Fruit fly (Drosophila melanogaster): ENCODE measurements around the gene CG6999.

Gene CG6999

dm6 chrX:9071308-9071707 lies 16.9 kb upstream of the CG6999 start, which contains the start of gene CG10970:
CG10970 (minus strand) TSS chrX:9071408.
- TF ChIP-seq EcR (GFP tag; optimal IDR thresholded peaks at IDR 0.05): no peak
- TF ChIP-seq fd96Ca (GFP tag; IDR thresholded peaks at IDR 0.05): no peak
- no peak for TF ChIP-seq CG17806 (tag; optimal IDR thresholded peaks at IDR 0.05)
- no peak for TF ChIP-seq CG14655 (GFP tag; optimal IDR thresholded peaks at IDR 0.05)
- no peak for TF ChIP-seq CG10348 (GFP tag; IDR thresholded peaks at IDR 0.05)
- no peak for TF ChIP-seq rn (GFP tag; IDR thresholded peaks at IDR 0.05)

DNA sequence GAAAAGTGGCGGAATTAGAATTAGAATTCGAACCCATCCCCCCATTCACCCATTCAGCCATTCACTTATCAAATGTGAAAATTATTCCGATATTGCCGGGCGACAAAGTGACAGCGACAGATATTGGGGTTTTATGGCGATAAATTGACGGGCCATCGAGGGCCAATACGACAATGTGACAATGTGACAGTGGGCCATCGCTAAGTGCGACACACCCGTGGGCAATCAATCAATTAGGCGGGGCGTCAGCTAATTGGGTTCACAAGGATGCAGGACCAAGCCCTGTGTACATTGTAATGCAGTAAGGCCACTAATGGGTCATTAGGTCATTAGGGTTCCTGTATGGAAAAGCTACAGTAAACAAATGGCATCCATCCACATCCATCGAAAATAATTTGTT lies 14.1 kb upstream of the CG6999 start:
- TF ChIP-seq CG15710 (tag; optimal IDR thresholded peaks at IDR 0.05) (no peak), CG32121 (GFP tag; IDR thresholded peaks at IDR 0.05) (no peak), CG14655 (GFP tag; optimal IDR thresholded peaks at IDR 0.05) (no peak), CG9948 (tag; optimal IDR thresholded peaks at IDR 0.05) (no peak), CG10348 (GFP tag; IDR thresholded peaks at IDR 0.05) (no peak), CG8301 (tag; optimal IDR thresholded peaks at IDR 0.05) (no peak), EcR (GFP tag; optimal IDR thresholded peaks at IDR 0.05) (no peak), CG13204 (GFP tag; optimal IDR thresholded peaks at IDR 0.05) (no peak), rn (GFP tag; IDR thresholded peaks at IDR 0.05) (no peak), Snoo (tag; optimal IDR thresholded peaks at IDR 0.05) (no peak), Pif1A (GFP tag; optimal IDR thresholded peaks at IDR 0.05) (no peak), Pif1B (GFP tag; optimal IDR thresholded peaks at IDR 0.05) (no peak), CG4496 (GFP tag; IDR thresholded peaks at IDR 0.05) (no peak), D1 (tag; optimal IDR thresholded peaks at IDR 0.05) (no peak), CG12605 (GFP tag; IDR thresholded peaks at IDR 0.05) (no peak), fd96Ca (GFP tag; IDR thresholded peaks at IDR 0.05) (no peak), gl (tag; optimal IDR thresholded peaks at IDR 0.05) (no peak)

DNA sequence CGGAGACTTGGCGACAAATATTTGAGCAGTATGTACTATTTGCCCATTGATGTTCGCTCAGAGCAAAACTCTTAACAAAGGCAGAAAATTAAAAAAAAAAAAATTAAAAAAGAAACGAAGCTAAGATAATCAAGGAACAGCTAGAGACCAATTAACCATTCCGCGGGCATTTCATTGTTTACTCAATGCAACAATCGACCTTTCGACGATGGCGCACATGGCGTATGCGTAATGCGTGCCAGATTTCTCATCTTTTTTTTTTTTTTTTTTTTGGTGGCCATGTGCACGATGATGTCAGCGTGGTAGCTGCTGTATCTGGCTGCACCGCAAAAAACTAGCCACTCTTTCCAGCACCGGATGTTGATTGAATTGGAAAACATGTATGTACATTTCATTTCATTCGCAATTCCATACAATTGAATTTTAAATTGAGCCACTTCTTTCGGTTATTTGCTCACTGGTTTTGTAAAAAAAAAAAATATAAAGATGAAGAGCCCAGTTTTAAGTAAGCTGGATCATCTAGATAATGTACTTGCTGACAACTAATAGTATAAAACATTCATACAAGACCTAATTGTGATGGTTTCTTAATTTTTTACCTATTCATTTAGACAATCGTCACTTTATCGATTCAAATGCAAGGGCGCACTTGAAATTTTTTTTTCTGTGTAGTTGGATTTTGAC lies 12.4 kb upstream of the CG6999 start:
- TF ChIP-seq Ets98B (GFP tag; IDR thresholded peaks at IDR 0.05) (no peak), CG8301 (tag; optimal IDR thresholded peaks at IDR 0.05) (peak; percentile 44), EcR (GFP tag; optimal IDR thresholded peaks at IDR 0.05) (no peak), CG9948 (tag; optimal IDR thresholded peaks at IDR 0.05) (peak; percentile 1), rn (GFP tag; IDR thresholded peaks at IDR 0.05) (no peak), CG12605 (GFP tag; IDR thresholded peaks at IDR 0.05) (no peak), CG13204 (GFP tag; optimal IDR thresholded peaks at IDR 0.05) (no peak), CG32121 (GFP tag; IDR thresholded peaks at IDR 0.05) (peak; percentile 59), fd96Ca (GFP tag; IDR thresholded peaks at IDR 0.05) (0 out of 3 replicates have a peak, but pooled peaks have one; percentile 36), Pif1A (GFP tag; optimal IDR thresholded peaks at IDR 0.05) (peak; percentile 74), Pif1B (GFP tag; optimal IDR thresholded peaks at IDR 0.05) (peak; percentile 30), Snoo (tag; optimal IDR thresholded peaks at IDR 0.05) (peak; percentile 67), CG15710 (tag; optimal IDR thresholded peaks at IDR 0.05) (peak; percentile 44), CG10348 (GFP tag; IDR thresholded peaks at IDR 0.05) (no peak), CG17806 (tag; optimal IDR thresholded peaks at IDR 0.05) (peak; percentile 2), CG34367 (tag; optimal IDR thresholded peaks at IDR 0.05) (no peak), CG14655 (GFP tag; optimal IDR thresholded peaks at IDR 0.05) (peak; percentile 56), CG8159 (tag; optimal IDR thresholded peaks at IDR 0.05) (peak; percentile 64), D1 (tag; optimal IDR thresholded peaks at IDR 0.05) (no peak), CG4496 (GFP tag; IDR thresholded peaks at IDR 0.05) (peak; percentile 35; the same call in 1 of the 3 replicates), gl (tag; optimal IDR thresholded peaks at IDR 0.05) (no peak)

- peak; percentile 43 for TF ChIP-seq CG34367 (tag; optimal IDR thresholded peaks at IDR 0.05)
- TF ChIP-seq CG13204 (GFP tag; optimal IDR thresholded peaks at IDR 0.05): peak; percentile 64
- TF ChIP-seq CG17806 (tag; optimal IDR thresholded peaks at IDR 0.05): no peak
- no peak for TF ChIP-seq D1 (tag; optimal IDR thresholded peaks at IDR 0.05)
- peak; percentile 8; the same call in 1 of the 3 replicates for TF ChIP-seq CG4496 (GFP tag; IDR thresholded peaks at IDR 0.05)
- TF ChIP-seq CG14655 (GFP tag; optimal IDR thresholded peaks at IDR 0.05): no peak
- TF ChIP-seq CG32121 (GFP tag; IDR thresholded peaks at IDR 0.05): no peak
- TF ChIP-seq Pif1A (GFP tag; optimal IDR thresholded peaks at IDR 0.05): peak; percentile 29
- peak; percentile 40; the same call in 1 of the 2 replicates for TF ChIP-seq CG12605 (GFP tag; IDR thresholded peaks at IDR 0.05)
- TF ChIP-seq gl (tag; optimal IDR thresholded peaks at IDR 0.05): peak; percentile 48
- TF ChIP-seq CG10348 (GFP tag; IDR thresholded peaks at IDR 0.05): no peak
- peak; percentile 32 for TF ChIP-seq CG15710 (tag; optimal IDR thresholded peaks at IDR 0.05)
These were observed 10.6 kb upstream of the CG6999 start for dm6 chrX:9077558-9077957.

- TF ChIP-seq gl (tag; optimal IDR thresholded peaks at IDR 0.05): peak; percentile 46
- TF ChIP-seq CG14655 (GFP tag; optimal IDR thresholded peaks at IDR 0.05): no peak
- TF ChIP-seq CG9948 (tag; optimal IDR thresholded peaks at IDR 0.05): no peak
- peak; percentile 66 for TF ChIP-seq Pif1B (GFP tag; optimal IDR thresholded peaks at IDR 0.05)
- TF ChIP-seq CG15710 (tag; optimal IDR thresholded peaks at IDR 0.05): no peak
- peak; percentile 23 for TF ChIP-seq CG8301 (tag; optimal IDR thresholded peaks at IDR 0.05)
- no peak for TF ChIP-seq rn (GFP tag; IDR thresholded peaks at IDR 0.05)
- TF ChIP-seq CG4496 (GFP tag; IDR thresholded peaks at IDR 0.05): peak; percentile 62; the same call in 1 of the 3 replicates
- no peak for TF ChIP-seq CG13204 (GFP tag; optimal IDR thresholded peaks at IDR 0.05)
- no peak for TF ChIP-seq CG8159 (tag; optimal IDR thresholded peaks at IDR 0.05)
- TF ChIP-seq Snoo (tag; optimal IDR thresholded peaks at IDR 0.05): peak; percentile 40
- TF ChIP-seq CG34367 (tag; optimal IDR thresholded peaks at IDR 0.05): no peak
- peak; percentile 40; the same call in 1 of the 2 replicates for TF ChIP-seq CG32121 (GFP tag; IDR thresholded peaks at IDR 0.05)
- peak; percentile 64 for TF ChIP-seq Ets98B (GFP tag; IDR thresholded peaks at IDR 0.05)
- no peak for TF ChIP-seq D1 (tag; optimal IDR thresholded peaks at IDR 0.05)
- TF ChIP-seq CG10348 (GFP tag; IDR thresholded peaks at IDR 0.05): no peak
- peak; percentile 60; the same call in 1 of the 2 replicates for TF ChIP-seq CG12605 (GFP tag; IDR thresholded peaks at IDR 0.05)
- peak; percentile 92 for TF ChIP-seq EcR (GFP tag; optimal IDR thresholded peaks at IDR 0.05)
- TF ChIP-seq Pif1A (GFP tag; optimal IDR thresholded peaks at IDR 0.05): peak; percentile 64
- TF ChIP-seq fd96Ca (GFP tag; IDR thresholded peaks at IDR 0.05): peak; percentile 17; the same call in 1 of the 3 replicates
- TF ChIP-seq CG17806 (tag; optimal IDR thresholded peaks at IDR 0.05): no peak
These were observed 9.9 kb upstream of the CG6999 start, which contains the start of gene CG44325 for dm6 chrX:9078263-9078662. CG44325 (minus strand) TSS chrX:9078499.

Measured in whole organism, pupa.